Worm (Caenorhabditis elegans) whole organism, mixed stage, embryonic: ENCODE data around the gene ZK688.7.

Source experiments
- bed-3 ChIP-seq: fragments of 200-800 bp; sonication (Bioruptor generic); optimal IDR thresholded peaks from 3 replicates; lab custom pipeline; 2018; ENCODE audit warnings: mild to moderate bottlenecking, missing genetic modification characterization, moderate library complexity, missing compliant biosample characterization
- ceh-83 ChIP-seq: fragments of 200-800 bp; sonication (Bioruptor generic); optimal IDR thresholded peaks from 2 replicates; lab custom pipeline; 2018; ENCODE audit warnings: mild to moderate bottlenecking, missing genetic modification characterization, missing compliant biosample characterization
- elt-3 ChIP-seq: fragments of 150-350 bp; optimal IDR thresholded peaks from 2 replicates; lab custom pipeline; 2014; ENCODE audit warnings: missing biosample characterization, missing genetic modification characterization
- lsy-2 ChIP-seq: fragments of 150-350 bp; optimal IDR thresholded peaks from 2 replicates; lab custom pipeline; 2014; ENCODE audit warnings: missing biosample characterization, missing genetic modification characterization
- nhr-28 ChIP-seq: fragments of 150-350 bp; optimal IDR thresholded peaks from 2 replicates; lab custom pipeline; 2014; ENCODE audit warnings: missing biosample characterization, missing genetic modification characterization
- snpc-4 ChIP-seq: fragments of 150-350 bp; optimal IDR thresholded peaks from 2 replicates; lab custom pipeline; 2014; ENCODE audit warnings: missing biosample characterization, missing genetic modification characterization
- tbx-8 ChIP-seq: fragments of 200-800 bp; sonication (Bioruptor generic); optimal IDR thresholded peaks from 2 replicates; lab custom pipeline; 2018; ENCODE audit warnings: mild to moderate bottlenecking, missing genetic modification characterization, moderate library complexity, missing compliant biosample characterization
- ztf-11 ChIP-seq: fragments of 150-350 bp; optimal IDR thresholded peaks from 2 replicates; lab custom pipeline; 2014; ENCODE audit warnings: missing biosample characterization, missing genetic modification characterization

DNA sequence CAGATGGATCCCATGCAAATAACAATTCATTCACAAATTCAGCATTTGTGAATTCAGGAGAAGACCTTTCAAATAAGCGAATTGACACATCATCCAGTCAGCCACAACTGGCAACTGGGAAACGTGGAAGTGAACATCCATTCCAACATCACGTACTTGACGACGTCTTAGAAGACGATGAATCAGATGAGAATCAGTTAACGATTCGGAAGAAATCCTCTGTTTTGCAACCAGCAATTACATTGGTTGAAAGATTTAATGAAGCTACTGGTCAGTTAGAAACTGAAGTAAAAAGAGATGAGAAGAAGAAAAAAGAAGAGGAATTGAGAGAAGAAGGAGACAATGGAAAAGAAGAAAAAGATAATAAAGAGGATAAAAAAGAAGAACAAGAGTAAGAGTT is 8.0 kb downstream of the ZK688.7 start:
- TF ChIP-seq snpc-4 (no peak), ztf-11 (tag; lab: Kevin White, UChicago) (no peak), lsy-2 (tag; lab: Kevin White, UChicago) (no peak), elt-3 (no peak), tbx-8 (no peak), bed-3 (GFP tag; lab: Kevin White, UChicago) (no peak), nhr-28 (tag; lab: Kevin White, UChicago) (no peak), ceh-83 (GFP tag; lab: Kevin White, UChicago) (no peak)
